Fruit fly (Drosophila melanogaster) whole organism, pupa: ENCODE data around the gene Ucp4B.

Experiments
- CG12605 ChIP-seq: fragments of 200-800 bp; sonication (Bioruptor generic); IDR thresholded peaks from 2 replicates; pipeline ENCODE4 v1.3.6; 2022; ENCODE audit warnings: missing biosample characterization, missing genetic modification characterization
- CG13204 ChIP-seq: fragments of 200-800 bp; sonication (Bioruptor generic); optimal IDR thresholded peaks from 2 replicates; lab custom pipeline; 2018; ENCODE audit warnings: missing biosample characterization, mild to moderate bottlenecking, missing genetic modification characterization, moderate library complexity
- CG15710 ChIP-seq: fragments of 200-800 bp; sonication (Bioruptor generic); optimal IDR thresholded peaks from 2 replicates; lab custom pipeline; 2018; ENCODE audit warnings: missing biosample characterization, mild to moderate bottlenecking, missing genetic modification characterization, moderate library complexity
- CG34367 ChIP-seq: fragments of 200-800 bp; sonication (Bioruptor generic); optimal IDR thresholded peaks from 2 replicates; lab custom pipeline; 2018; ENCODE audit warnings: missing biosample characterization, mild to moderate bottlenecking, missing genetic modification characterization
- CG4496 ChIP-seq: fragments of 200-800 bp; sonication (Bioruptor generic); IDR thresholded peaks from 3 replicates; pipeline ENCODE4 v1.3.6; 2022; ENCODE audit warnings: missing biosample characterization, missing genetic modification characterization
- Pif1A ChIP-seq: fragments of 200-800 bp; sonication (Bioruptor generic); optimal IDR thresholded peaks from 3 replicates; lab custom pipeline; 2016; ENCODE audit warnings: missing biosample characterization, missing genetic modification characterization
- Pif1B ChIP-seq: fragments of 200-800 bp; sonication (Bioruptor generic); optimal IDR thresholded peaks from 3 replicates; lab custom pipeline; 2016; ENCODE audit warnings: missing biosample characterization, missing genetic modification characterization
- Snoo ChIP-seq: fragments of 200-800 bp; sonication (Bioruptor generic); optimal IDR thresholded peaks from 3 replicates; lab custom pipeline; 2017; ENCODE audit warnings: missing biosample characterization, mild to moderate bottlenecking, missing genetic modification characterization, inconsistent platforms
- fd96Ca ChIP-seq: fragments of 200-800 bp; sonication (Bioruptor generic); IDR thresholded peaks from 3 replicates; pipeline ENCODE4 v1.3.6; 2022; ENCODE audit warnings: missing biosample characterization, missing genetic modification characterization

DNA sequence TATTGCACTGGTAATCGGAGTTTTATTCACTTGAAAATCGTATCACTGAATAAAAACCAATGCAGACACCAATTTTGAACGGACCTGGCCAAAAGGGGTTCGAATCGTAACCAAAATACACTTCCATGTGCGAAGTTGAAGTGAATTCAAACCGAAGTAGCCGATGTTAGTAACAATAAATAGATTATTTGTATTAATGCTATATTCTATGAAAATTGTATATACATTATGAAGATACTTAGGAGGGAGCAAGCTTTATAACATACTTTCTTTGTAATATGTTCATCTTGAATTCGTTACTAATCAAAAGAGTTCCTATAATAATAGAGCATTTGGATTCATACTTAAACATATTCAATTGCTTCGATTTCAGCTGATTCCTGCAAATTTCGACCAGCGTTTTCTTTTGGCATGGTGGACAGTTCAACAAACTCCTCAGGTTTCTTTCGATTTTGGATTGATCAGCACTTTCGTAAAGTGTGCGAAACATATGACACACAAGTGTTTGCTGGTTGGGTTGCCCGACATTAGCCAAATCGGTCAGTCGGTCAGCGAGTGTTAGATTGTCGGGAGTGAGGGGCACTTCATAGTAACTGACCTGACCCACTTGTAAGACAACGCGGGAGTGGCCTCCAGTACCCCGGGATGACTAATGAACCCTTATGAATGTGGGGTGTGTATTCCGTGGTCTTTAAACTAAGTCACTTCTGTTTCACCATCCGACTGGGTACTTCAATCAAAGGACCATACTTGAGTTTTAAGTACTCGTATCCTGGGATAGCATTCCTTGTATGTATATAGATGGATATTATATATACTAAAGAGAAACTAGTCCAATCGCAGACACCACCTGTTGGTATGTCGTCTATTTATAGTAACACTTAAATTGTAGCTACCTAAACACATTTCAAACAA, 1.7 kb upstream of the Ucp4B start, which contains the start of the genes CG13992 and Ucp4C:
- TF ChIP-seq CG15710 (tag; lab: Kevin White, UChicago) = no peak
- no peak for TF ChIP-seq fd96Ca
- TF ChIP-seq Pif1A = no peak
- no peak for TF ChIP-seq CG4496 (GFP tag; lab: Robert Waterston, UW)
- TF ChIP-seq Pif1B (GFP tag; lab: Kevin White, UChicago) = no peak
- no peak for TF ChIP-seq CG12605 (GFP tag; lab: Robert Waterston, UW)
- no peak for TF ChIP-seq CG13204
- no peak for TF ChIP-seq CG34367 (tag; lab: Kevin White, UChicago)
- no peak for TF ChIP-seq Snoo (tag; lab: Kevin White, UChicago)
